Worm (Caenorhabditis elegans) whole organism, L4 larva: ENCODE results near the gene Y54G2A.10.
A peak's percentile ranks its signal among the peaks of the same experiment; 100 is the strongest.
"Not testable (repeated sequence)": the region's sequence is repeated elsewhere in the genome, so short reads cannot be mapped to it uniquely, and the experiment has no call there.

Source experiments
- D1046.2 ChIP-seq: fragments of 200-800 bp; sonication (Bioruptor generic); IDR thresholded peaks from 2 replicates; pipeline ENCODE4 v1.3.6; 2022; ENCODE audit warnings: missing genetic modification characterization, missing compliant biosample characterization
- F26F4.8 ChIP-seq: fragments of 200-800 bp; sonication (Bioruptor generic); conservative IDR thresholded peaks from 2 replicates; pipeline ENCODE4 v1.3.6; 2022; ENCODE audit warnings: missing genetic modification characterization, missing compliant biosample characterization
- F49E8.2 ChIP-seq: sonication (generic microtip); optimal IDR thresholded peaks from 2 replicates; lab custom pipeline; 2016; ENCODE audit warnings: missing compliant biosample characterization, mild to moderate bottlenecking, missing genetic modification characterization, borderline replicate concordance
- T20F7.1 ChIP-seq: fragments of 200-800 bp; sonication (Bioruptor generic); optimal IDR thresholded peaks from 2 replicates; lab custom pipeline; 2018; ENCODE audit warnings: mild to moderate bottlenecking, missing genetic modification characterization, missing compliant biosample characterization
- Y5F2A.4 ChIP-seq: fragments of 200-800 bp; sonication (Bioruptor generic); optimal IDR thresholded peaks from 2 replicates; lab custom pipeline; 2018; ENCODE audit warnings: mild to moderate bottlenecking, missing genetic modification characterization, missing compliant biosample characterization
- ZK546.5 ChIP-seq, 2 experiments: sonication (generic microtip); optimal IDR thresholded peaks; 2 replicates each; lab custom pipeline; 2017; ENCODE audit warnings: missing biosample characterization in 2 of 2, missing genetic modification characterization in 2 of 2
- aha-1 ChIP-seq: fragments of 150-350 bp; peaks from one replicate; lab custom pipeline; 2014; ENCODE audit warnings: missing biosample characterization, missing genetic modification characterization
- attf-4 ChIP-seq: sonication (generic microtip); optimal IDR thresholded peaks from 3 replicates; lab custom pipeline; 2017; ENCODE audit warnings: missing biosample characterization, missing genetic modification characterization
- ceh-20 ChIP-seq: fragments of 200-800 bp; sonication (Bioruptor generic); IDR thresholded peaks from 2 replicates; pipeline ENCODE4 v1.3.6; 2022; ENCODE audit warnings: missing genetic modification reagents, missing genetic modification characterization, missing compliant biosample characterization
- ceh-28 ChIP-seq: fragments of 150-350 bp; optimal IDR thresholded peaks from 2 replicates; lab custom pipeline; 2014; ENCODE audit warnings: missing biosample characterization, missing genetic modification reagents, missing genetic modification characterization
- ceh-44 ChIP-seq: fragments of 200-800 bp; sonication (Bioruptor generic); IDR thresholded peaks from 2 replicates; pipeline ENCODE4 v1.3.6; 2022; ENCODE audit warnings: missing genetic modification reagents, missing genetic modification characterization, missing compliant biosample characterization
- ceh-62 ChIP-seq: sonication (generic microtip); optimal IDR thresholded peaks from 2 replicates; lab custom pipeline; 2017; ENCODE audit warnings: missing biosample characterization, missing genetic modification characterization
- daf-16 ChIP-seq, 3 experiments: sonication (generic microtip); optimal IDR thresholded peaks; 2 replicates each; lab custom pipeline; 2016 to 2017; ENCODE audit warnings: missing genetic modification characterization in 3 of 3, missing genetic modification reagents in 3 of 3, mild to moderate bottlenecking in 2 of 3, missing compliant biosample characterization in 2 of 3, missing biosample characterization in 1 of 3, moderate library complexity in 1 of 3
- daf-8 ChIP-seq: fragments of 200-800 bp; sonication (Bioruptor generic); IDR thresholded peaks from 2 replicates; pipeline ENCODE4 v1.3.6; 2022; ENCODE audit warnings: missing genetic modification characterization, missing compliant biosample characterization
- dve-1 ChIP-seq: sonication (generic microtip); optimal IDR thresholded peaks from 2 replicates; lab custom pipeline; 2017; ENCODE audit warnings: antibody characterized with exemption, mild to moderate bottlenecking, missing genetic modification characterization, missing compliant biosample characterization; ENCODE audit not compliant: insufficient read depth
- egl-27 ChIP-seq: sonication (generic microtip); optimal IDR thresholded peaks from 3 replicates; lab custom pipeline; 2017; ENCODE audit warnings: missing biosample characterization, missing genetic modification reagents, missing genetic modification characterization
- hif-1 ChIP-seq, 2 experiments: sonication (generic microtip); optimal IDR thresholded peaks; 2 replicates each; lab custom pipeline; 2016 to 2017; ENCODE audit warnings: missing compliant biosample characterization in 2 of 2, missing genetic modification characterization in 2 of 2, missing genetic modification reagents in 2 of 2, missing genotype in 2 of 2, mild to moderate bottlenecking in 1 of 2
- hlh-11 ChIP-seq: fragments of 200-800 bp; sonication (Bioruptor generic); optimal IDR thresholded peaks from 2 replicates; lab custom pipeline; 2018; ENCODE audit warnings: mild to moderate bottlenecking, missing genetic modification characterization, missing compliant biosample characterization
- jun-1 ChIP-seq: fragments of 150-350 bp; optimal IDR thresholded peaks from 2 replicates; lab custom pipeline; 2014; ENCODE audit warnings: missing biosample characterization, missing genetic modification reagents, missing genetic modification characterization
- lin-15B ChIP-seq: fragments of 150-350 bp; sonication (generic microtip); optimal IDR thresholded peaks from 3 replicates; lab custom pipeline; 2014; ENCODE audit warnings: missing biosample characterization, missing genetic modification characterization
- lir-3 ChIP-seq: sonication (generic microtip); optimal IDR thresholded peaks from 2 replicates; lab custom pipeline; 2016; ENCODE audit warnings: mild to moderate bottlenecking, missing genetic modification characterization, missing compliant biosample characterization
- mes-2 ChIP-seq: sonication (generic microtip); optimal IDR thresholded peaks from 2 replicates; lab custom pipeline; 2016; ENCODE audit warnings: missing genotype, mild to moderate bottlenecking, missing genetic modification characterization, missing compliant biosample characterization; ENCODE audit not compliant: poor library complexity, severe bottlenecking
- nhr-10 ChIP-seq: fragments of 150-350 bp; optimal IDR thresholded peaks from 2 replicates; lab custom pipeline; 2014; ENCODE audit warnings: missing biosample characterization, missing genetic modification characterization
- nhr-111 ChIP-seq: fragments of 200-800 bp; sonication (Bioruptor generic); optimal IDR thresholded peaks from 2 replicates; lab custom pipeline; 2018; ENCODE audit warnings: mild to moderate bottlenecking, missing genetic modification characterization, missing compliant biosample characterization
- nhr-41 ChIP-seq: fragments of 200-800 bp; sonication (Bioruptor generic); IDR thresholded peaks from 2 replicates; pipeline ENCODE4 v1.3.6; 2022; ENCODE audit warnings: missing genetic modification reagents, missing genetic modification characterization, missing compliant biosample characterization
- nhr-42 ChIP-seq: fragments of 200-800 bp; sonication (Bioruptor generic); IDR thresholded peaks from 2 replicates; pipeline ENCODE4 v1.3.6; 2022; ENCODE audit warnings: missing genetic modification characterization, missing compliant biosample characterization
- nhr-48 ChIP-seq: sonication (generic microtip); optimal IDR thresholded peaks from 2 replicates; lab custom pipeline; 2016; ENCODE audit warnings: mild to moderate bottlenecking, missing genetic modification characterization, missing compliant biosample characterization
- nhr-76 ChIP-seq: fragments of 150-350 bp; optimal IDR thresholded peaks from 2 replicates; lab custom pipeline; 2014; ENCODE audit warnings: missing biosample characterization, missing genetic modification characterization
- nhr-77 ChIP-seq: fragments of 150-350 bp; optimal IDR thresholded peaks from 2 replicates; lab custom pipeline; 2014; ENCODE audit warnings: missing biosample characterization, missing genetic modification characterization
- pqm-1 ChIP-seq: sonication (generic microtip); optimal IDR thresholded peaks from 2 replicates; lab custom pipeline; 2017; ENCODE audit warnings: missing biosample characterization, missing genetic modification characterization
- set-16 ChIP-seq: fragments of 200-800 bp; sonication (Bioruptor generic); IDR thresholded peaks from 2 replicates; pipeline ENCODE4 v1.3.6; 2022; ENCODE audit warnings: missing genetic modification reagents, missing genetic modification characterization, missing compliant biosample characterization
- snpc-1.2 ChIP-seq: fragments of 200-800 bp; sonication (Bioruptor generic); IDR thresholded peaks from 2 replicates; pipeline ENCODE4 v1.3.6; 2022; ENCODE audit warnings: missing genetic modification reagents, missing genetic modification characterization, missing compliant biosample characterization
- spr-3 ChIP-seq: fragments of 200-800 bp; sonication (Bioruptor generic); optimal IDR thresholded peaks from 2 replicates; lab custom pipeline; 2018; ENCODE audit warnings: mild to moderate bottlenecking, missing genetic modification characterization, missing compliant biosample characterization
- tra-1 ChIP-seq: fragments of 200-800 bp; sonication (Bioruptor generic); IDR thresholded peaks from 2 replicates; pipeline ENCODE4 v1.3.6; 2022; ENCODE audit warnings: missing genetic modification reagents, missing genetic modification characterization, missing compliant biosample characterization
- zfp-2 ChIP-seq: sonication (generic microtip); optimal IDR thresholded peaks from 2 replicates; lab custom pipeline; 2016; ENCODE audit warnings: mild to moderate bottlenecking, missing genetic modification characterization, missing compliant biosample characterization
- zip-2 ChIP-seq: fragments of 150-350 bp; optimal IDR thresholded peaks from 2 replicates; lab custom pipeline; 2014; ENCODE audit warnings: missing biosample characterization, missing genetic modification characterization

Gene Y54G2A.10

ce11 chrIV:2775992-2776630 is 23.4 kb upstream of the Y54G2A.10 start (continued):
- TF ChIP-seq mes-2 (tag; lab: Kevin White, UChicago): peak; percentile 36
- peak in 1 of 2 experiments; percentile 29 for TF ChIP-seq hif-1 (tag; optimal IDR thresholded peaks at IDR 0.05; lab: Kevin White, UChicago)
- no peak for TF ChIP-seq pqm-1 (tag; lab: Kevin White, UChicago)
- no peak for TF ChIP-seq zip-2 (tag; lab: Kevin White, UChicago)
- TF ChIP-seq attf-4 (tag; lab: Kevin White, UChicago): no peak
- TF ChIP-seq set-16 (GFP tag; lab: Robert Waterston, UW): peak; percentile 80
- TF ChIP-seq spr-3 (GFP tag; lab: Kevin White, UChicago): no peak
- no peak for TF ChIP-seq Y5F2A.4 (GFP tag; lab: Kevin White, UChicago)
- no peak for TF ChIP-seq nhr-111 (GFP tag; lab: Kevin White, UChicago)
- no peak for TF ChIP-seq ceh-62
- no peak for TF ChIP-seq nhr-77 (tag; lab: Kevin White, UChicago)
- no peak for TF ChIP-seq T20F7.1 (GFP tag; lab: Kevin White, UChicago)
- TF ChIP-seq D1046.2 (GFP tag; lab: Robert Waterston, UW): no peak
- peak; percentile 52; the same call in 1 of the 2 replicates for TF ChIP-seq tra-1 (GFP tag; lab: Robert Waterston, UW)
- TF ChIP-seq nhr-48 (tag; lab: Kevin White, UChicago): no peak
- no peak for TF ChIP-seq jun-1 (tag; lab: Kevin White, UChicago)
- TF ChIP-seq daf-16 (GFP tag; optimal IDR thresholded peaks at IDR 0.05; lab: Kevin White, UChicago): peak in 1 of 2 experiments; percentile 0
- no peak for TF ChIP-seq daf-16 (tag; optimal IDR thresholded peaks at IDR 0.05; lab: Kevin White, UChicago)
- no peak for TF ChIP-seq ceh-44 (GFP tag; lab: Robert Waterston, UW)
- TF ChIP-seq nhr-41 (GFP tag; lab: Robert Waterston, UW): no peak
- TF ChIP-seq F26F4.8: no peak
- no peak for TF ChIP-seq ceh-28
- no peak for TF ChIP-seq snpc-1.2 (GFP tag; lab: Robert Waterston, UW)
- TF ChIP-seq zfp-2: no peak
- no peak for TF ChIP-seq egl-27 (tag; lab: Kevin White, UChicago)
- TF ChIP-seq nhr-42: no peak
- no peak for TF ChIP-seq F49E8.2 (tag; lab: Kevin White, UChicago)
- TF ChIP-seq hlh-11: peak; percentile 89
- TF ChIP-seq nhr-76 (tag; lab: Kevin White, UChicago): no peak
- no peak for TF ChIP-seq ceh-20 (GFP tag; lab: Robert Waterston, UW)
- TF ChIP-seq lin-15B (tag; lab: Kevin White, UChicago): no peak
- TF ChIP-seq nhr-10 (tag; lab: Kevin White, UChicago): no peak

DNA sequence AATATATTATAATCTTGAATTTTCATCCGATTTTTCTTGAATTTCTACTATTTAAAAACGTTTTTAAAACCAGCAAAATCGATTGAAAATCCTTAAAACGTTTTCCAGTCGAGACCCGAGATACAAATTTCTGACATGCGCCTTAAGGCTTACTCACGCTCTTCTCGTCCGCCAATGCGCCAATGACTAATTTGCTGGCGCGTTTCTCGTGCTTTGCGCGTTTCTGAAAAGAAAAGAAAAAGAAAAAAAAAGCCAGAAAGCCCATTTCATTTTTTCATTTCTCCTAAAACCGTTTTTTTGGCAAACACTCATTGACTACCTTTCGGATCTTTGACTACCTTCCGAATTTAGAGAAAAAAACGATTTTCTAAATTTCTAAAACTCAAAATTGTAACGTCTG is 22.8 kb upstream of the Y54G2A.10 start:
- TF ChIP-seq attf-4 (tag; lab: Kevin White, UChicago) (no peak), dve-1 (no peak), nhr-77 (tag; lab: Kevin White, UChicago) (no peak), Y5F2A.4 (GFP tag; lab: Kevin White, UChicago) (no peak), spr-3 (GFP tag; lab: Kevin White, UChicago) (no peak), daf-8 (GFP tag; lab: Robert Waterston, UW) (no peak), lir-3 (no peak), zip-2 (tag; lab: Kevin White, UChicago) (no peak)

- TF ChIP-seq aha-1 (tag; lab: Kevin White, UChicago); nhr-10 (tag; lab: Kevin White, UChicago); ZK546.5 (tag; optimal IDR thresholded peaks at IDR 0.05; lab: Kevin White, UChicago): not testable (repeated sequence)
These were observed 21.6 kb upstream of the Y54G2A.10 start, which contains the start of gene Y54G2A.72 for ce11 chrIV:2777841-2778240. Gene Y54G2A.72, plus strand, starts transcription at chrIV:2778141.
